Worm (Caenorhabditis elegans): ENCODE measurements around the gene gpa-8.

The gpa-8 gene

DNA sequence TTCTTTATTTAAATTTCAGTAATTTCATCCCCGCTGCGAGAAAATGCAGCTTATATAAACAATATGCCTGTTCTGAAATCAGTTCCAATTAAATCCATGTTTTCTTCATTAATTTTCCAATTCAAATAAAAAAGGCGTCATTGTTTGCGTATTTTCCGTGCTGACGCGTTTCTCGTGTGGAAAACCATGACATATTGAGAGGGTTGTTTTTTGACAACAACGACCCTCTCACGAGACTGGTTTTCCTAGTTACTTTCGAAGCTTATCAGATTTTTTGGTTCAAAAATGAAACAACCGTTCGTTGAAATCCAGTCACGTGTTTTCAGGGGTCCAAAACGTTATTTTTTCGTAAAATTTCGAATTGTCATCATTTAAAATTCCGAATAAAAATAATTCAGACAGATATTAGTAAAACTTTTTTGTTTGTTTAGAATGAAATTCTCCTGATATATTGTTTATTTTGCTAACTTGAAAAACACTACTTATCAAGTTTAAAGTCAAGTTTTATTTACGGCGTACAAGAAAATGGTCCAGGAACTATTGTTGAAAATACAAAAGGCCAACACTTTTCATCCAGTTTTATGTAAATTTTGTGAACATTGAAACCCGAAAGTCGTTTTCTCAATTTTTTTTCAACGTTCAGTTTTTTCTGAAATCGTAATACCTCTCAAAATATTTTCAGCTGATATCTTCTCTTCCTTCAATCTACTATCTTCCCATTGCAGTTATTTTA, 40.6 kb downstream of the gpa-8 start, which contains the start of gene C14C10.5:
Gene C14C10.5, plus strand, starts transcription at position 683 of the 733 bp plus-strand sequence.
- TF ChIP-seq unc-62 (GFP tag; optimal IDR thresholded peaks at IDR 0.05) = no peak

DNA sequence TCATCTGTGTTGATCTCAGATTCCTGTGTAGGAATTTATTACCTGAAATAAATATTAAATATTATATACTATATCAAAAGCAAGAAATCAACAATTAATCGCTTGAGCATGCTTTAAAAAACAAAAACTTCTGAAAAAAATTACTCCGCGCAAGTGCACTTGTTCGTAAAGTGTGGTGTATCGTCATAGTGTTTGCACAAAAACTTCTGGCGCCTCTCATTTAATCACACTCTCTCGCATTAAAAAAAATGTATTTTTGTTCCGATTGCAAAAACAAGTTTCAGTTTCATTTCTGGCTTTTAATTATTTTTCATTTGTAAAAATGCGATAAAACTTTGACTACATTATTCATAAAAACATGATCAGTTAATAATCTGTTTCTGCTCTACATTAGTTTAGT, 41.2 kb downstream of the gpa-8 start, which contains the start of the genes C14C10.10 and ril-2:
Gene C14C10.10, minus strand, starts transcription at position 19 of the 400 bp plus-strand sequence.
Gene ril-2, minus strand, starts transcription at position 48 of the 400 bp plus-strand sequence.
- TF ChIP-seq unc-62 (GFP tag; optimal IDR thresholded peaks at IDR 0.05) = no peak

DNA sequence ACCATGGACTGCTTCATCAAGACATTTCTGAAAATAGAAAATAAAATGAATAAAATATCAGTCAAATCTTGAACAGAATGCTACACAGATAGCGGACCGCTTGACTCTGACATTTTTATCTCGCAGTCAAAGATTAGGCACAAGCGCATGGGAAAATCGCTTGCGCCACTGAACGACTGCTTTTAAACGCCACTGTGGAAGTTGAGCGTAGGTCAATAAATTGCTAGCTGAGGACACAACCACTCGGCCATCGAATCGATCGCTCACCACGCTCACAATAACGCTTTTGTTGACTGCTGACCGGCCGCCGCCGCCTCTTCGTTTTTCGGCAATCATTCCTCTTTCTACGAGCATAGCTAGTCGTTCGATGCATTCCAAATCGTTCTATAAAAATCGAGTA, 43.5 kb downstream of the gpa-8 start:
- TF ChIP-seq unc-62 (GFP tag; optimal IDR thresholded peaks at IDR 0.05) = no peak

DNA sequence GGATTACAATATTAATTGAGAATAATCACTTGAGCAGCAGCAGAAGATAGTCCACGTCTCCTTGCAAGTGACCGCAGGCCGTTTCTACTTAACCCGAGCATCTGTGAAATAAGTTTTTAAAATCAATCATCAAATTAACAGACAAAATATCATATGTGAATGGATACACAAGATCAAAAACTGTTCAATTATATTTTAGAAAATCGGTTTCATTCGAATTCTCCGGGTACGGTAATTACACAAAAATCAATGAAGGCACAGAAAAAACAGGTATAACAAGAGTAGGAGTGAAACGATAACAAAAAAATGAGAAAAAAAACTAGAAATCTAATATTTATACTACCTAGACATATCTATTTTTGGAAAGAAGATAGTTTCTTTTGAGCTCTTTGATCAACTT, 44.1 kb downstream of the gpa-8 start, which contains the start of gene mma-1:
Gene mma-1, minus strand, starts transcription at position 101 of the 400 bp plus-strand sequence.
- no peak for TF ChIP-seq unc-62 (GFP tag; optimal IDR thresholded peaks at IDR 0.05)

DNA sequence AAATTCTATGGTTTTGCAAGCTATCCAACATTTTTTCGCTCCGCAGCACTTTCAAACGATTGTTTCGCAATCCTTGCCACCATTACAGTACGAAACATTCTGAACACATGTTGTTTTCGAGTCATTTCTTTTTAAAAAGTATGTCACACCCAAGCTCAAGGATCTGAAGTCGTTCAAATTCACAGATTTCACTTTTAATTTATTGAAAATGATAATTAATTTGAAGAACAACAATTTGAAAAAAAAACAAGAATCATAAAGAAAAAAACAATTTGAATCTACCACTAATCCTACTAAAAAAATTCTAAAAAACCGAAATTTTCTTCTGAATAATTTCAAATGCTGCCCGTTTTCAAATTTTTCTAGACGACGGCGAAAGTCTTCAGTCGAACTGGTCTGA, 47.9 kb downstream of the gpa-8 start, which contains the start of gene C14C10.2:
Gene C14C10.2, minus strand, starts transcription at position 101 of the 400 bp plus-strand sequence.
- TF ChIP-seq unc-62 (GFP tag; optimal IDR thresholded peaks at IDR 0.05) = no peak

DNA sequence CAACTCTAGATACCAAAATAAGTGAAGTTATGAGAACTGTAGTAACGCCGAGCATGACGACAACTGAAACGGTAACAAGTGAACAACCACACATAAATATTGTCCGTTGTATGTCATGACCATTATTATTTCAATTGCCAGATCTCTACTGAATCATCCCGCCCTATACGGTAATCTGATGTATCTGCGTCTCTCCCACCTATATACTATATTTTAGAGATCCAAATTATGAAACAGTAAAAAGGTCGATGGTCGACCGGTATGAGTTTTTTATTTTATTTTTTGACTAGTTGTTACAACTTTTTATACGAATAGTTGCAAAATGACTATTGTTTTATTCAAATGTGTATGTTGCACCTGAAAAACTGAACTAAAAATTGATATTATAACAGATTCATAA, 49.7 kb downstream of the gpa-8 start, which contains the start of gene ttr-43:
Gene ttr-43, minus strand, starts transcription at position 101 of the 400 bp plus-strand sequence.
- no peak for TF ChIP-seq unc-62 (GFP tag; optimal IDR thresholded peaks at IDR 0.05)
